Worm (Caenorhabditis elegans): Measurements from ENCODE around the gene erh-1.

- no peak for TF ChIP-seq hlh-1 (tag; optimal IDR thresholded peaks at IDR 0.05)
- TF ChIP-seq ztf-11 (tag; optimal IDR thresholded peaks at IDR 0.05), result no peak
- TF ChIP-seq lin-13 (tag; optimal IDR thresholded peaks at IDR 0.05), result no peak
- TF ChIP-seq ceh-39 (tag; optimal IDR thresholded peaks at IDR 0.05), result no peak
- no peak for TF ChIP-seq unc-39 (tag; optimal IDR thresholded peaks at IDR 0.05)
- no peak for TF ChIP-seq pha-4 (tag; optimal IDR thresholded peaks at IDR 0.05)
- TF ChIP-seq ceh-43 (GFP tag; optimal IDR thresholded peaks at IDR 0.05), result no peak
- no peak for TF ChIP-seq sptf-1 (tag; optimal IDR thresholded peaks at IDR 0.05)
- no peak for TF ChIP-seq nhr-237 (tag; optimal IDR thresholded peaks at IDR 0.05)
- TF ChIP-seq unc-62 (GFP tag; optimal IDR thresholded peaks at IDR 0.05), result no peak
- no peak for TF ChIP-seq blmp-1 (tag; optimal IDR thresholded peaks at IDR 0.05)
Measured at ce11 chrV:10568496-10568895, 10.4 kb downstream of the erh-1 start.
